Fruit fly (Drosophila melanogaster): ENCODE results near the gene CG32669.

CG32669 gene

DNA sequence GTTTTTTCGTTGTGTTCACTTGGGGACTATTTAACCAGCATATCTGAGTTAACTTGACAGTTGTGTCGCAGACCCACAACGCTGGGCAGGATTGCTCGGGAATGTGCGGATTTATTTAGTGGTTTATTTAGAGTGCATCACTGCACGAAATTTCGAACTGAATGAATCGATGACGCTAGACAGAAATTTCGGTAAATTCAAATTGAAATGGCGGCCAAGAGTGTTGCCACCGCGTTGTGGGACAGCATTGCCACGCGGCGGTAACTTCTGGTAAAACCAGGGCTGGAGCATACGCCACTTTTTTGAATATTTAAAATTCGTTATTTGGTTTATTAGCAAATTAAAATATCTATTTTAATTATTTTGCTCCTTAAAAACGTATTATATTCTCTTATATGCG, 9.8 kb upstream of the CG32669 start, which contains the start of gene feo (continued):
- TF ChIP-seq CG3281 (GFP tag; optimal IDR thresholded peaks at IDR 0.05): no peak
- TF ChIP-seq CG7987 (GFP tag; optimal IDR thresholded peaks at IDR 0.05): no peak
- no peak for TF ChIP-seq CG17359 (tag; optimal IDR thresholded peaks at IDR 0.05)
- no peak for TF ChIP-seq CG10565 (GFP tag; optimal IDR thresholded peaks at IDR 0.05)
- no peak for TF ChIP-seq gce (GFP tag; IDR thresholded peaks at IDR 0.05)
- TF ChIP-seq bigmax (GFP tag; optimal IDR thresholded peaks at IDR 0.05): no peak
- TF ChIP-seq zfh1 (GFP tag; IDR thresholded peaks at IDR 0.05): no peak
- no peak for TF ChIP-seq fd3F (GFP tag; optimal IDR thresholded peaks at IDR 0.05)
- TF ChIP-seq trh (GFP tag; optimal IDR thresholded peaks at IDR 0.05): no peak
- TF ChIP-seq CG17186 (GFP tag; optimal IDR thresholded peaks at IDR 0.05): no peak
- no peak for TF ChIP-seq usp (GFP tag; optimal IDR thresholded peaks at IDR 0.05)
- no peak for TF ChIP-seq CG32767 (GFP tag; IDR thresholded peaks at IDR 0.05)
- TF ChIP-seq wdn (GFP tag; IDR thresholded peaks at IDR 0.05): no peak
- TF ChIP-seq CG7786 (GFP tag; optimal IDR thresholded peaks at IDR 0.05): no peak
- TF ChIP-seq h (optimal IDR thresholded peaks at IDR 0.05): no peak
- no peak for TF ChIP-seq Antp (GFP tag; optimal IDR thresholded peaks at IDR 0.05)
- TF ChIP-seq ara (GFP tag; IDR thresholded peaks at IDR 0.05): no peak
- no peak for TF ChIP-seq Awh (GFP tag; IDR thresholded peaks at IDR 0.05)
- TF ChIP-seq eve (GFP tag; optimal IDR thresholded peaks at IDR 0.05): no peak
- TF ChIP-seq ac (GFP tag; optimal IDR thresholded peaks at IDR 0.05): no peak
- no peak for TF ChIP-seq CG18476 (GFP tag; optimal IDR thresholded peaks at IDR 0.05)
- TF ChIP-seq CG10979 (tag; optimal IDR thresholded peaks at IDR 0.05): no peak
- no peak for TF ChIP-seq CG13894 (tag; optimal IDR thresholded peaks at IDR 0.05)
- TF ChIP-seq CG10209 (GFP tag; optimal IDR thresholded peaks at IDR 0.05): no peak
- TF ChIP-seq wek (GFP tag; optimal IDR thresholded peaks at IDR 0.05): no peak
- no peak for TF ChIP-seq maf-S (GFP tag; optimal IDR thresholded peaks at IDR 0.05)
- peak; percentile 40; the same call in 1 of the 2 replicates for TF ChIP-seq Bgb (GFP tag; IDR thresholded peaks at IDR 0.05; ENCODE audit: partially characterized antibody)
- TF ChIP-seq tna (GFP tag; IDR thresholded peaks at IDR 0.05; ENCODE audit: partially characterized antibody): no peak
- TF ChIP-seq Ada2b (GFP tag; IDR thresholded peaks at IDR 0.05): no peak
- no peak for TF ChIP-seq CG1792 (GFP tag; optimal IDR thresholded peaks at IDR 0.05)
- no peak for TF ChIP-seq CG11247 (GFP tag; IDR thresholded peaks at IDR 0.05)
- no peak for TF ChIP-seq ash1 (GFP tag; optimal IDR thresholded peaks at IDR 0.05)
- TF ChIP-seq CG6683 (GFP tag; optimal IDR thresholded peaks at IDR 0.05): no peak
- TF ChIP-seq fru (optimal IDR thresholded peaks at IDR 0.05): no peak
- TF ChIP-seq HLH54F (GFP tag; optimal IDR thresholded peaks at IDR 0.05): no peak
- no peak for TF ChIP-seq mld (GFP tag; IDR thresholded peaks at IDR 0.05; ENCODE audit: partially characterized antibody)
- no peak for TF ChIP-seq Hr3 (GFP tag; optimal IDR thresholded peaks at IDR 0.05)
- TF ChIP-seq CG3407 (GFP tag; optimal IDR thresholded peaks at IDR 0.05): no peak
- TF ChIP-seq Meics (GFP tag; optimal IDR thresholded peaks at IDR 0.05): no peak
- TF ChIP-seq CG9727 (GFP tag; optimal IDR thresholded peaks at IDR 0.05): no peak
- TF ChIP-seq CG11723 (GFP tag; optimal IDR thresholded peaks at IDR 0.05): no peak
- no peak for TF ChIP-seq CG14860 (GFP tag; IDR thresholded peaks at IDR 0.05; ENCODE audit: partially characterized antibody)
- TF ChIP-seq Hmx (GFP tag; optimal IDR thresholded peaks at IDR 0.05): no peak
- no peak for TF ChIP-seq gro (GFP tag; optimal IDR thresholded peaks at IDR 0.05)
- TF ChIP-seq Dek (tag; optimal IDR thresholded peaks at IDR 0.05): no peak
- no peak for TF ChIP-seq Gug (GFP tag; IDR thresholded peaks at IDR 0.05)
- peak; percentile 42 for TF ChIP-seq CG15514 (GFP tag; optimal IDR thresholded peaks at IDR 0.05)
- no peak for TF ChIP-seq sna (GFP tag; IDR thresholded peaks at IDR 0.05; ENCODE audit: partially characterized antibody)
- no peak for TF ChIP-seq CG11560 (tag; IDR thresholded peaks at IDR 0.05)
- no peak for TF ChIP-seq wor (GFP tag; IDR thresholded peaks at IDR 0.05)
- TF ChIP-seq CG8290 (GFP tag; optimal IDR thresholded peaks at IDR 0.05): no peak
- TF ChIP-seq CG8290 (tag; optimal IDR thresholded peaks at IDR 0.05): no peak
- TF ChIP-seq Dfd (GFP tag; optimal IDR thresholded peaks at IDR 0.05): no peak

Data from whole organism, embryonic.